Worm (Caenorhabditis elegans): ENCODE data around the gene srbc-48.

DNA sequence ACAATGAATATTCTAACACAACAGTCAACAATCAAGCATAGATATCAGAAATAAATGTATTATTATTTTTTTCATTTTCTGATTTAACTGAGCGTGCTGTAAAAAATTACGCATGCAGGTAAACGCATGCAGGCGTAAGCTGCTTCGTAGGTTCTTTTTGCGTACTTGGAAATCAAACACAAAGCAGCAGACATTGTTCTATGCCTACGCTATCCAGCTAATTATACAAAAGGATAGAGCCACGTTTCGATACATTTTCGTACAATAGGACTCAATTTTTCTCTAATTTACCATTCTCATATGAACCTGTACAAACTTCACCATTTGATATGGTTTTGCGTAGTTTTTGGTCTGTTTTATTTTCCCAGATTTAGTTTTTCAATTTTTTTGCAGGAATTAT lies 37.6 kb upstream of the srbc-48 start, which contains the start of gene T26E4.3:
- TF ChIP-seq flt-1 (GFP tag; IDR thresholded peaks at IDR 0.05) (no peak), T22C8.4 (GFP tag; IDR thresholded peaks at IDR 0.05) (no peak), ref-1 (GFP tag; conservative IDR thresholded peaks at IDR 0.05) (no peak), med-1 (GFP tag; optimal IDR thresholded peaks at IDR 0.05; ENCODE audit: insufficient read depth) (no peak), cog-1 (tag; optimal IDR thresholded peaks at IDR 0.05) (no peak), klf-2 (GFP tag; conservative IDR thresholded peaks at IDR 0.05) (no peak), ztf-23 (GFP tag; IDR thresholded peaks at IDR 0.05) (no peak), tab-1 (GFP tag; IDR thresholded peaks at IDR 0.05) (no peak)
